Fruit fly (Drosophila melanogaster): ENCODE results near the gene CG7924.

dm6 chr3L:14195714-14196113, 37.6 kb upstream of the CG7924 start:
- TF ChIP-seq CG8478 (optimal IDR thresholded peaks at IDR 0.05) (no peak), CTCF (optimal IDR thresholded peaks at IDR 0.05) (no peak)

All from S2 (cell line).